Fruit fly (Drosophila melanogaster) whole organism, pupa: ENCODE measurements around the gene mthl9.

Source experiments
- CG13204 ChIP-seq: fragments of 200-800 bp; sonication (Bioruptor generic); optimal IDR thresholded peaks from 2 replicates; lab custom pipeline; 2018; ENCODE audit warnings: missing biosample characterization, mild to moderate bottlenecking, missing genetic modification characterization, moderate library complexity
- CG14655 ChIP-seq: fragments of 200-800 bp; sonication (Bioruptor generic); optimal IDR thresholded peaks from 3 replicates; lab custom pipeline; 2017; ENCODE audit warnings: mild to moderate bottlenecking, missing biosample characterization, missing genetic modification reagents, missing genetic modification characterization
- CG4496 ChIP-seq: fragments of 200-800 bp; sonication (Bioruptor generic); IDR thresholded peaks from 3 replicates; pipeline ENCODE4 v1.3.6; 2022; ENCODE audit warnings: missing biosample characterization, missing genetic modification characterization
- CG8159 ChIP-seq: fragments of 200-800 bp; sonication (Bioruptor generic); optimal IDR thresholded peaks from 3 replicates; lab custom pipeline; 2018; ENCODE audit warnings: missing biosample characterization, mild to moderate bottlenecking, missing genetic modification characterization, moderate library complexity
- CG8301 ChIP-seq: fragments of 200-800 bp; sonication (Bioruptor generic); optimal IDR thresholded peaks from 2 replicates; lab custom pipeline; 2018; ENCODE audit warnings: missing biosample characterization, mild to moderate bottlenecking, missing genetic modification characterization
- D1 ChIP-seq: fragments of 200-800 bp; sonication (Bioruptor generic); optimal IDR thresholded peaks from 2 replicates; lab custom pipeline; 2018; ENCODE audit warnings: missing biosample characterization, mild to moderate bottlenecking, missing genetic modification characterization, moderate library complexity
- EcR ChIP-seq: fragments of 200-800 bp; sonication (Bioruptor generic); optimal IDR thresholded peaks from 3 replicates; lab custom pipeline; 2019; ENCODE audit warnings: missing biosample characterization, missing genetic modification characterization, mild to moderate bottlenecking, moderate library complexity, missing genetic modification reagents
- Snoo ChIP-seq: fragments of 200-800 bp; sonication (Bioruptor generic); optimal IDR thresholded peaks from 3 replicates; lab custom pipeline; 2017; ENCODE audit warnings: missing biosample characterization, mild to moderate bottlenecking, missing genetic modification characterization, inconsistent platforms
- rn ChIP-seq: fragments of 200-800 bp; sonication (Bioruptor generic); IDR thresholded peaks from 2 replicates; pipeline ENCODE4 v1.3.6; 2022; ENCODE audit warnings: missing biosample characterization, missing genetic modification characterization

DNA sequence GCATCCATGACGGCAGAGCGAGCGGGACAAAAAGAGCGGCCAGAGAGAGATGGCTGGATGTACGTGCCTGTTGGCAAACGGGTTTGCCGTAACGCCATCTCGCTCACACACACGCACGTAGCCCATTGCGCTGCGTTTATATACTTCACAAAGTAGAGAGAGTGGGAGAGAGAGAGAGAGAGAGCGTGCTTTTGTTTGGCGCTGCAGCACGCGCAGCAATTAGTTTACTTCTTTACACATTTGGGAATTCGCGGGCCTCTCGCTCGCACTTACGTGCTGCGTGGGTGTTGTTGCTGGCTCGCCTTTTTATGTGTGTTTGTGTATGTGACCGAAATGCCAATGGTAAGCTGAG, 45.9 kb upstream of the mthl9 start:
- no peak for TF ChIP-seq D1 (tag; lab: Kevin White, UChicago)
- TF ChIP-seq rn (GFP tag; lab: Robert Waterston, UW), result no peak
- no peak for TF ChIP-seq CG14655
- TF ChIP-seq Snoo (tag; lab: Kevin White, UChicago), result no peak
- no peak for TF ChIP-seq CG8159 (tag; lab: Kevin White, UChicago)
- no peak for TF ChIP-seq CG4496 (GFP tag; lab: Robert Waterston, UW)
- TF ChIP-seq CG13204 (GFP tag; lab: Kevin White, UChicago), result no peak
- TF ChIP-seq EcR (GFP tag; lab: Kevin White, UChicago), result no peak
- no peak for TF ChIP-seq CG8301 (tag; lab: Kevin White, UChicago)
